Fruit fly (Drosophila melanogaster) whole organism, prepupa: Measurements from ENCODE around the gene Atxn7.

Source experiments
- CG11762 ChIP-seq: fragments of 200-800 bp; sonication (Bioruptor generic); optimal IDR thresholded peaks from 3 replicates; lab custom pipeline; 2016; ENCODE audit warnings: missing biosample characterization, missing genetic modification characterization; ENCODE audit not compliant: insufficient read depth
- CG3919 ChIP-seq: fragments of 200-800 bp; sonication (Bioruptor generic); optimal IDR thresholded peaks from 3 replicates; lab custom pipeline; 2016; ENCODE audit warnings: missing biosample characterization, missing genetic modification characterization
- CG7368 ChIP-seq: fragments of 200-800 bp; sonication (Bioruptor generic); optimal IDR thresholded peaks from 3 replicates; lab custom pipeline; 2016; ENCODE audit warnings: missing biosample characterization, missing genetic modification characterization
- Gug ChIP-seq: fragments of 200-800 bp; sonication (Bioruptor generic); IDR thresholded peaks from 2 replicates; pipeline ENCODE4 v1.3.6; 2022; ENCODE audit warnings: missing biosample characterization, missing genetic modification characterization
- net ChIP-seq: fragments of 200-800 bp; sonication (Bioruptor generic); optimal IDR thresholded peaks from 3 replicates; lab custom pipeline; 2016; ENCODE audit warnings: missing biosample characterization, missing genetic modification characterization
- svp ChIP-seq: fragments of 200-800 bp; sonication (Bioruptor generic); peaks from one replicate; lab custom pipeline; 2016; ENCODE audit warnings: missing biosample characterization, missing genetic modification characterization
- topi ChIP-seq: fragments of 200-800 bp; sonication (Bioruptor generic); optimal IDR thresholded peaks from 3 replicates; lab custom pipeline; 2016; ENCODE audit warnings: missing biosample characterization, missing genetic modification characterization

DNA sequence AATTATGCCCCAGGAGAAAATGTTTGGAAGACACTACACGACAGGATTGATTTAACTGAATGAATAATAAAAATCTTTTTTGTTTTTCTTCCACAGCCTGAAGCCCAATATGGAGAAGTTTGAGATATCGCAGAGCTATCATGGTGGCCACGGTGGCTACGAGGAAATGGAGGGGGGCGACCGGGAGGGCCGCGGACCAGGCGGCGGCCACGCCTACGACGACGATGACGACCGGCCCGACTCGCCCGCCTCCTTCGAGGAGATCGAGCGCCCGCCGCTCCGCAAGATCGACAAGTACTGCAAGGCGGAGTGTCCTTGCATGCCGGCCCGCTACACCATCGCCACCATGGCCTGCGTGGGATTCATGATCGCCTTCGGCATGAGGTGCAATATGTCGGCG, 29.0 kb downstream of the Atxn7 start:
- TF ChIP-seq CG3919 (GFP tag; lab: Kevin White, UChicago) (no peak), Gug (GFP tag; lab: Robert Waterston, UW) (no peak), CG11762 (GFP tag; lab: Kevin White, UChicago) (no peak), topi (GFP tag; lab: Kevin White, UChicago) (no peak), CG7368 (GFP tag; lab: Kevin White, UChicago) (no peak), svp (GFP tag; lab: Kevin White, UChicago) (no peak), net (no peak)
